Fruit fly (Drosophila melanogaster) whole organism, adult: ENCODE measurements around the gene CG33096.

ENCODE experiments used
- CG11617 ChIP-seq: fragments of 200-800 bp; sonication (Bioruptor generic); optimal IDR thresholded peaks from 2 replicates; lab custom pipeline; 2017; ENCODE audit warnings: mild to moderate bottlenecking, missing biosample characterization, missing genetic modification reagents, missing genetic modification characterization
- CG14711 ChIP-seq: fragments of 200-800 bp; sonication (Bioruptor generic); optimal IDR thresholded peaks from 2 replicates; lab custom pipeline; 2018; ENCODE audit warnings: missing biosample characterization, mild to moderate bottlenecking, missing genetic modification characterization, moderate library complexity
- CG1620 ChIP-seq: fragments of 200-800 bp; sonication (Bioruptor generic); optimal IDR thresholded peaks from 2 replicates; lab custom pipeline; 2016; ENCODE audit warnings: missing biosample characterization, missing genetic modification characterization
- Clk ChIP-seq: fragments of 200-800 bp; sonication (Bioruptor generic); optimal IDR thresholded peaks from 2 replicates; lab custom pipeline; 2017; ENCODE audit warnings: missing biosample characterization, missing genetic modification characterization
- Crg-1 ChIP-seq: fragments of 200-800 bp; sonication (Bioruptor generic); optimal IDR thresholded peaks from 2 replicates; lab custom pipeline; 2016; ENCODE audit warnings: missing biosample characterization, missing genetic modification characterization
- Hr96 ChIP-seq: fragments of 200-800 bp; sonication (Bioruptor generic); optimal IDR thresholded peaks from 2 replicates; lab custom pipeline; 2016; ENCODE audit warnings: missing biosample characterization, missing genetic modification characterization
- kay ChIP-seq: fragments of 200-800 bp; sonication (Bioruptor generic); peaks from one replicate; lab custom pipeline; 2016; ENCODE audit warnings: missing biosample characterization, missing genetic modification characterization, borderline replicate concordance
- toe ChIP-seq: fragments of 200-800 bp; sonication (Bioruptor generic); optimal IDR thresholded peaks from 2 replicates; lab custom pipeline; 2016; ENCODE audit warnings: missing biosample characterization, missing genetic modification characterization

DNA sequence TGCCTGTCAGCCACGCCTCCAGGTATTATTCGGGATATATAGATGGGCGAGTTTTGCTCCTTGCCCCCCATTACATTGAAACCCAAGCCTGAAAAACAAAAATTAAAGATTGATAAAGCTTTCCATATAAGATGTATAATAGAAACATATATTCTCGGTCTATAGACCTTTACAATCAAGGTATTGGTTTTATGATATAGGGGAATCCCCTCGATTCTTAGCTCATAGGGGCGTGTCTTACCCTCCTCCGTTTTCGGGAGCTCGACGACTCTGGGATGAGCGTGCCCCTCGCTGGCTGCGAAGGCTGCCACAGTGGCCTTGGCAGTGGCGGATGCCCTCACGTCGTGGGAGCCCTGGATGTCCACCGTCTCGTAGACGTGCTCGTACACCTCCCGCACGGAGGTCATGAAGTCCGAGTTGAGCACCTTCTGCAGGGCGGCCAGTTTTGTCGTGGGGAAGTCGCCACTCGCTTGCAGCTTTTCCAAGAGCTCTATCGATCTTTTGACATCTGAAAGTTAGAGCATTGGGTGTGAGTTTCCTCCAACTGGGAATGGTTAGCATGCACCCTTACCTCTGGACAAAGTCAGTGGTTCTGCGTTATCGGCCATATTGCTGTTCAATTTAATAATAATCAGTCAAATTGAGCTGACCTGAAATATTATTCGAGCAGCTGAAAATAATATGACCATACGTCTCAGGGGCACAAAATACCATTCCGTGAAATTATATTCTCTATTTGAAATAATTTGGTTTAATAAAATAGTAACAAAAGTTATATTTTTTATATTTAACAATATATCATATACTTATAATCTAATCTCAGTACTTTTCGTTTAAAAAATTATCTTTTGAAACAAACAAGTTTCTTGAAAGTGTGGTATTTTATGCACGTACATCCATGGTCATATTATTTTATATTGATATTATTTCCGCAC, 32.3 kb upstream of the CG33096 start, which contains the start of the genes veli and PQBP1:
- TF ChIP-seq kay, result no peak
- TF ChIP-seq Clk (GFP tag; lab: Kevin White, UChicago), result no peak
- peak; percentile 18 for TF ChIP-seq CG14711 (tag; lab: Kevin White, UChicago)
- no peak for TF ChIP-seq Hr96 (GFP tag; lab: Kevin White, UChicago)
- no peak for TF ChIP-seq toe (GFP tag; lab: Kevin White, UChicago)
- no peak for TF ChIP-seq Crg-1 (GFP tag; lab: Kevin White, UChicago)
- no peak for TF ChIP-seq CG1620 (GFP tag; lab: Kevin White, UChicago)
- TF ChIP-seq CG11617 (GFP tag; lab: Kevin White, UChicago), result no peak
